Worm (Caenorhabditis elegans) whole organism, young adult: ENCODE data around the gene pam-1.
A peak's percentile ranks its signal among the peaks of the same experiment; 100 is the strongest.

Experiments used
- B0035.1 ChIP-seq: sonication (generic microtip); optimal IDR thresholded peaks from 2 replicates; lab custom pipeline; 2016; ENCODE audit warnings: missing genetic modification characterization, mild to moderate bottlenecking, missing compliant biosample characterization, missing genotype, missing genetic modification reagents
- B0261.1 ChIP-seq: sonication (generic microtip); optimal IDR thresholded peaks from 2 replicates; lab custom pipeline; 2016; ENCODE audit warnings: mild to moderate bottlenecking, missing genetic modification characterization, moderate library complexity, missing compliant biosample characterization
- C06A6.2 ChIP-seq: fragments of 200-800 bp; sonication (Bioruptor generic); conservative IDR thresholded peaks from 2 replicates; pipeline ENCODE4 v1.3.6; 2022; ENCODE audit warnings: missing genetic modification characterization, missing compliant biosample characterization
- C17E4.6 ChIP-seq: fragments of 200-800 bp; sonication (Bioruptor generic); IDR thresholded peaks from 2 replicates; pipeline ENCODE4 v1.3.6; 2022; ENCODE audit warnings: missing genetic modification reagents, missing genetic modification characterization, missing compliant biosample characterization
- D2030.7 ChIP-seq: fragments of 200-800 bp; sonication (Bioruptor generic); IDR thresholded peaks from 2 replicates; pipeline ENCODE4 v1.3.6; 2022; ENCODE audit warnings: missing genetic modification reagents, missing genetic modification characterization, missing compliant biosample characterization
- F49E8.2 ChIP-seq: sonication (generic microtip); optimal IDR thresholded peaks from 3 replicates; lab custom pipeline; 2017; ENCODE audit warnings: missing genetic modification characterization, mild to moderate bottlenecking, missing compliant biosample characterization, antibody characterized with exemption, moderate library complexity; ENCODE audit not compliant: insufficient read depth
- F52B5.7 ChIP-seq: sonication (generic microtip); optimal IDR thresholded peaks from 2 replicates; lab custom pipeline; 2016; ENCODE audit warnings: mild to moderate bottlenecking, missing genetic modification characterization, missing compliant biosample characterization
- F55B11.4 ChIP-seq: sonication (generic microtip); optimal IDR thresholded peaks from 2 replicates; lab custom pipeline; 2016; ENCODE audit warnings: missing compliant biosample characterization, missing genetic modification characterization, borderline replicate concordance; ENCODE audit not compliant: insufficient read depth
- F57A8.1 ChIP-seq: fragments of 200-800 bp; sonication (Bioruptor generic); optimal IDR thresholded peaks from 2 replicates; lab custom pipeline; 2018; ENCODE audit warnings: mild to moderate bottlenecking, missing genetic modification characterization, moderate library complexity, missing compliant biosample characterization
- T26A5.8 ChIP-seq: sonication (generic microtip); optimal IDR thresholded peaks from 2 replicates; lab custom pipeline; 2016; ENCODE audit warnings: missing genetic modification characterization, missing compliant biosample characterization
- Y56A3A.18 ChIP-seq: fragments of 200-800 bp; sonication (Bioruptor generic); IDR thresholded peaks from 2 replicates; pipeline ENCODE4 v1.3.6; 2022; ENCODE audit warnings: missing genetic modification reagents, missing genetic modification characterization, missing compliant biosample characterization
- akir-1 ChIP-seq: fragments of 200-800 bp; sonication (Bioruptor generic); optimal IDR thresholded peaks from 2 replicates; lab custom pipeline; 2018; ENCODE audit warnings: mild to moderate bottlenecking, missing genetic modification characterization, moderate library complexity, missing compliant biosample characterization
- ama-1 ChIP-seq, 3 experiments: fragments of 150-350 bp in 1 of 3; sonication (generic microtip) in 2 of 3; optimal IDR thresholded peaks; 2 replicates each; lab custom pipeline; 2014 to 2018; ENCODE audit warnings: missing biosample characterization in 2 of 3, missing genetic modification characterization in 2 of 3, missing genetic modification reagents in 2 of 3
- aptf-3 ChIP-seq: fragments of 200-800 bp; sonication (Bioruptor generic); IDR thresholded peaks from 2 replicates; pipeline ENCODE4 v1.3.6; 2022; ENCODE audit warnings: missing genetic modification characterization, missing compliant biosample characterization
- athp-1 ChIP-seq: sonication (generic microtip); optimal IDR thresholded peaks from 2 replicates; lab custom pipeline; 2017; ENCODE audit warnings: mild to moderate bottlenecking, missing genetic modification characterization, missing compliant biosample characterization
- attf-3 ChIP-seq: fragments of 200-800 bp; sonication (Bioruptor generic); conservative IDR thresholded peaks from 2 replicates; pipeline ENCODE4 v1.3.6; 2022; ENCODE audit warnings: missing genetic modification reagents, missing genetic modification characterization, missing compliant biosample characterization
- ceh-40 ChIP-seq: fragments of 200-800 bp; sonication (Bioruptor generic); IDR thresholded peaks from 2 replicates; pipeline ENCODE4 v1.3.6; 2022; ENCODE audit warnings: missing genetic modification characterization, missing compliant biosample characterization
- chd-7 ChIP-seq: sonication (generic microtip); optimal IDR thresholded peaks from 2 replicates; lab custom pipeline; 2016; ENCODE audit warnings: mild to moderate bottlenecking, missing genetic modification characterization, moderate library complexity, missing compliant biosample characterization
- dpff-1 ChIP-seq: sonication (generic microtip); optimal IDR thresholded peaks from 2 replicates; lab custom pipeline; 2017; ENCODE audit warnings: mild to moderate bottlenecking, missing genetic modification characterization, missing compliant biosample characterization
- dpl-1 ChIP-seq: fragments of 150-350 bp; optimal IDR thresholded peaks from 2 replicates; lab custom pipeline; 2014; ENCODE audit warnings: missing biosample characterization, missing genetic modification reagents, missing genetic modification characterization
- egl-44 ChIP-seq: fragments of 200-800 bp; sonication (Bioruptor generic); IDR thresholded peaks from 2 replicates; pipeline ENCODE4 v1.3.6; 2022; ENCODE audit warnings: missing genetic modification reagents, missing genetic modification characterization, missing compliant biosample characterization
- ekl-4 ChIP-seq: fragments of 200-800 bp; sonication (Bioruptor generic); IDR thresholded peaks from 2 replicates; pipeline ENCODE4 v1.3.6; 2022; ENCODE audit warnings: missing genetic modification reagents, missing genetic modification characterization, missing compliant biosample characterization
- hlh-26 ChIP-seq: fragments of 200-800 bp; sonication (Bioruptor generic); conservative IDR thresholded peaks from 2 replicates; pipeline ENCODE4 v1.3.6; 2022; ENCODE audit warnings: missing genetic modification reagents, missing genetic modification characterization, missing compliant biosample characterization
- hmg-1.2 ChIP-seq: fragments of 200-800 bp; sonication (Bioruptor generic); IDR thresholded peaks from 2 replicates; pipeline ENCODE4 v1.3.6; 2022; ENCODE audit warnings: missing genetic modification reagents, missing genetic modification characterization, missing compliant biosample characterization
- hrde-1 ChIP-seq: sonication (generic microtip); optimal IDR thresholded peaks from 2 replicates; lab custom pipeline; 2016; ENCODE audit warnings: missing genetic modification characterization, mild to moderate bottlenecking, missing compliant biosample characterization, moderate library complexity, missing genotype, missing genetic modification reagents, borderline replicate concordance
- hsf-1 ChIP-seq: fragments of 200-800 bp; sonication (Bioruptor generic); IDR thresholded peaks from 2 replicates; pipeline ENCODE4 v1.3.6; 2022; ENCODE audit warnings: missing genetic modification reagents, missing genetic modification characterization, missing compliant biosample characterization
- let-607 ChIP-seq, 2 experiments: fragments of 200-800 bp in 1 of 2; sonication (Bioruptor generic) in 1 of 2; sonication (generic microtip) in 1 of 2; optimal IDR thresholded peaks; 2 replicates each; lab custom pipeline; 2016 to 2018; ENCODE audit warnings: mild to moderate bottlenecking in 2 of 2, missing compliant biosample characterization in 2 of 2, missing genetic modification characterization in 2 of 2, moderate library complexity in 2 of 2, missing genotype in 1 of 2
- lin-35 ChIP-seq, 3 experiments: fragments of 150-350 bp in 2 of 3; sonication (generic microtip) in 1 of 3; optimal IDR thresholded peaks; 2 replicates each; lab custom pipeline; 2014 to 2018; ENCODE audit warnings: missing biosample characterization in 3 of 3, missing genetic modification characterization in 3 of 3, missing genetic modification reagents in 3 of 3
- lin-54 ChIP-seq: fragments of 200-800 bp; sonication (Bioruptor generic); optimal IDR thresholded peaks from 2 replicates; lab custom pipeline; 2018; ENCODE audit warnings: mild to moderate bottlenecking, missing genetic modification characterization, missing compliant biosample characterization
- lir-1 ChIP-seq: fragments of 200-800 bp; sonication (Bioruptor generic); conservative IDR thresholded peaks from 2 replicates; pipeline ENCODE4 v1.3.6; 2022; ENCODE audit warnings: missing genetic modification reagents, missing genetic modification characterization, missing compliant biosample characterization
- madf-10 ChIP-seq: sonication (generic microtip); optimal IDR thresholded peaks from 2 replicates; lab custom pipeline; 2016; ENCODE audit warnings: mild to moderate bottlenecking, missing genetic modification characterization, missing compliant biosample characterization
- madf-3 ChIP-seq: fragments of 200-800 bp; sonication (Bioruptor generic); IDR thresholded peaks from 2 replicates; pipeline ENCODE4 v1.3.6; 2022; ENCODE audit warnings: missing genetic modification reagents, missing genetic modification characterization, missing compliant biosample characterization
- mes-4 ChIP-seq: sonication (generic microtip); optimal IDR thresholded peaks from 2 replicates; lab custom pipeline; 2016; ENCODE audit warnings: missing genotype, missing genetic modification characterization, missing compliant biosample characterization
- rcor-1 ChIP-seq: fragments of 200-800 bp; sonication (Bioruptor generic); IDR thresholded peaks from 2 replicates; pipeline ENCODE4 v1.3.6; 2022; ENCODE audit warnings: missing genetic modification reagents, missing genetic modification characterization, missing compliant biosample characterization
- rpc-1 ChIP-seq, 2 experiments: fragments of 150-350 bp in 1 of 2; sonication (generic microtip) in 1 of 2; optimal IDR thresholded peaks; 2 replicates each; lab custom pipeline; 2014 to 2018; ENCODE audit warnings: missing biosample characterization in 1 of 2, missing genetic modification characterization in 1 of 2, missing genetic modification reagents in 1 of 2, missing genotype in 1 of 2
- snpc-1.1 ChIP-seq: sonication (generic microtip); optimal IDR thresholded peaks from 2 replicates; lab custom pipeline; 2017; ENCODE audit warnings: missing genetic modification characterization, mild to moderate bottlenecking, missing compliant biosample characterization, antibody characterized with exemption, moderate library complexity, missing genotype, missing genetic modification reagents; ENCODE audit not compliant: insufficient read depth
- snpc-4 ChIP-seq, 5 experiments: fragments of 150-350 bp in 1 of 5; sonication (generic microtip) in 4 of 5; optimal IDR thresholded peaks; 2 replicates each; lab custom pipeline; 2014 to 2018; ENCODE audit warnings: missing genetic modification characterization in 5 of 5, missing biosample characterization in 3 of 5, antibody characterized with exemption in 2 of 5, mild to moderate bottlenecking in 2 of 5, missing compliant biosample characterization in 2 of 5, missing genotype in 2 of 5, moderate library complexity in 2 of 5, missing genetic modification reagents in 1 of 5
- ztf-25 ChIP-seq: fragments of 200-800 bp; sonication (Bioruptor generic); IDR thresholded peaks from 2 replicates; pipeline ENCODE4 v1.3.6; 2022; ENCODE audit warnings: missing genetic modification reagents, missing genetic modification characterization, missing compliant biosample characterization

pam-1 gene

DNA sequence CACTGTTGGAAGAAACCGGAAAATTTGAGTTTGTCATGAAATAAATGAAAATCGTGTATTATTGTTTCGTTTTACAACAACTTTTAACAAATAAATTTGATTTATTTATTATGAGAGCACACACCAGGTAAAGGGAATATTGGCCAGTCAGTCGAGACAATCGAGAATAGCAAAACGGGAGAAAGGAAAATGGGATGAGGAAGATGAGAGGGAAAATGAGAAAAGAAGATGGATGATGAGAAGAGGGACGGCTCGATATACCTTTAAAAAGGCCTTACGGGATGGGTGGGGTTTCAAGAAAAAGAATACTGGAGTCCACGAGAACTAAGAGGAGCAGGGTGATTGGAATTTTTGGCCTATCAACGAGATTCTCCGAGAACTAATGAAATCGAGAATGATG, 8.0 kb upstream of the pam-1 start:
- TF ChIP-seq F49E8.2 (tag; lab: Kevin White, UChicago): peak; percentile 81
- TF ChIP-seq mes-4 (tag; lab: Kevin White, UChicago): peak; percentile 27
- TF ChIP-seq hrde-1: peak; percentile 66
- no peak for TF ChIP-seq ama-1 (optimal IDR thresholded peaks at IDR 0.05; lab: Kevin White, UChicago)
- peak in 1 of 2 experiments; percentile 22 for TF ChIP-seq ama-1 (GFP tag; optimal IDR thresholded peaks at IDR 0.05; lab: Kevin White, UChicago)
- no peak for TF ChIP-seq dpff-1 (tag; lab: Kevin White, UChicago)
- peak; percentile 28 for TF ChIP-seq chd-7 (tag; lab: Kevin White, UChicago)
- no peak for TF ChIP-seq attf-3 (GFP tag; lab: Robert Waterston, UW)
- TF ChIP-seq ztf-25 (GFP tag; lab: Robert Waterston, UW): 0 out of 2 replicates have a peak, but pooled peaks have one; percentile 32
- no peak for TF ChIP-seq athp-1
- 0 out of 2 replicates have a peak, but pooled peaks have one; percentile 26 for TF ChIP-seq ekl-4
- TF ChIP-seq hsf-1: peak; percentile 39; the same call in 1 of the 2 replicates
- TF ChIP-seq snpc-4 (GFP tag; optimal IDR thresholded peaks at IDR 0.05; lab: Kevin White, UChicago): peak; percentile 32
- peak in 1 of 4 experiments; percentile 1 for TF ChIP-seq snpc-4 (tag; optimal IDR thresholded peaks at IDR 0.05; lab: Kevin White, UChicago)
- 0 out of 2 replicates have a peak, but pooled peaks have one; percentile 5 for TF ChIP-seq madf-3 (GFP tag; lab: Robert Waterston, UW)
- peak; percentile 30 for TF ChIP-seq lin-54
- no peak for TF ChIP-seq egl-44 (GFP tag; lab: Robert Waterston, UW)

DNA sequence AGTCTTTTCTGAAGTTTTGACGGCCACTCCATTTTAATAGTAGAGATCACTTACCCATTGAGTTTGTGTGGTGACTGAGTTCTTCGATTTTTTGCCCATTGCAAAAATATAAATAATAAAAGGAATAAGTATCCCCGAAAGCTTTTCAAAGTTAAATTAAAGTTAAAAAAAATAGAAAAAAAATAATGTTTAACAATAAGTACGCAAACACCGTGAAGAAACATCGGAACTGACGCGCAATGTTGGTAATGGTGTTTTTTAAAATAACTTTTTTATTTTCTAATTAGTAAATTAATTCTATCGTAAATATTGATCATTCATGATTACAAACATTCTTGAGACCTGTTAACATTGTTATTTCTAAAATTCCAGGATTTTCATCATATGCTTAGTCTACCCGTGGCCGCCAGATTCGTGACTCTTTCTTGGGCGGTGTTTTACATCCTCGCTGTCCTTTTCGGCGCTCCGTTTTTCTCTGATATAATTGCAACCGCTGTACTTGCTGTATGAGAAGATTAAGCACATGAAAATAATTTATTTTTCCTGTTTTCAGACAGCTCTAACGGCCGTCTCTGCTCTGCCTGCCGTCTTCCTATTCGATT, 5.8 kb upstream of the pam-1 start, which contains the start of the genes F49E8.7, F49E8.8 and nprl-2:
Gene F49E8.7, minus strand, starts transcription at position 101 of the 602 bp plus-strand sequence.
Gene F49E8.8, plus strand, starts transcription at position 373 of the 602 bp plus-strand sequence.
Gene nprl-2, plus strand, starts transcription at position 552 of the 602 bp plus-strand sequence.
- no peak for TF ChIP-seq hmg-1.2 (GFP tag; lab: Robert Waterston, UW)
- TF ChIP-seq lin-35 (GFP tag; optimal IDR thresholded peaks at IDR 0.05; lab: Kevin White, UChicago): no peak
- TF ChIP-seq ceh-40 (GFP tag; lab: Robert Waterston, UW): no peak
- TF ChIP-seq ama-1 (optimal IDR thresholded peaks at IDR 0.05; lab: Kevin White, UChicago): no peak
- TF ChIP-seq ama-1 (GFP tag; optimal IDR thresholded peaks at IDR 0.05; lab: Kevin White, UChicago): no peak
- no peak for TF ChIP-seq F57A8.1
- no peak for TF ChIP-seq akir-1 (GFP tag; lab: Kevin White, UChicago)
- TF ChIP-seq dpl-1 (GFP tag; lab: Kevin White, UChicago): no peak

ce11 chrIV:7554351-7554750, 3.7 kb upstream of the pam-1 start, which contains the start of gene F49E8.6:
F49E8.6 (minus strand) TSS chrIV:7554667.
- TF ChIP-seq C06A6.2: no peak
- no peak for TF ChIP-seq akir-1 (GFP tag; lab: Kevin White, UChicago)
- no peak for TF ChIP-seq aptf-3 (GFP tag; lab: Robert Waterston, UW)
- TF ChIP-seq B0261.1 (tag; lab: Kevin White, UChicago): no peak
- TF ChIP-seq madf-3 (GFP tag; lab: Robert Waterston, UW): no peak
- peak; percentile 38; the same call in 1 of the 2 replicates for TF ChIP-seq hmg-1.2 (GFP tag; lab: Robert Waterston, UW)
- no peak for TF ChIP-seq snpc-1.1 (tag; lab: Kevin White, UChicago)
- TF ChIP-seq D2030.7: no peak

- TF ChIP-seq lir-1 (GFP tag; lab: Robert Waterston, UW) (no peak), T26A5.8 (tag; lab: Kevin White, UChicago) (no peak), madf-10 (tag; lab: Kevin White, UChicago) (no peak), B0261.1 (tag; lab: Kevin White, UChicago) (no peak), C17E4.6 (GFP tag; lab: Robert Waterston, UW) (no peak), Y56A3A.18 (no peak), F55B11.4 (tag; lab: Kevin White, UChicago) (no peak), athp-1 (no peak), hlh-26 (GFP tag; lab: Robert Waterston, UW) (no peak), let-607 (tag; optimal IDR thresholded peaks at IDR 0.05; lab: Kevin White, UChicago) (peak in 1 of 2 experiments; percentile 47), B0035.1 (tag; lab: Kevin White, UChicago) (no peak), aptf-3 (GFP tag; lab: Robert Waterston, UW) (no peak), chd-7 (tag; lab: Kevin White, UChicago) (no peak), rpc-1 (optimal IDR thresholded peaks at IDR 0.05; lab: Kevin White, UChicago) (no peak), rpc-1 (tag; optimal IDR thresholded peaks at IDR 0.05; lab: Kevin White, UChicago) (no peak), F52B5.7 (no peak), rcor-1 (GFP tag; lab: Robert Waterston, UW) (no peak)
Measured at ce11 chrIV:7552958-7553553, 2.4 kb upstream of the pam-1 start, which contains the start of gene dif-1. dif-1 (minus strand) TSS chrIV:7553008.
